Fruit fly (Drosophila melanogaster) whole organism, pupa: ENCODE data around the gene Ir92a.

Source experiments
- CG10348 ChIP-seq: fragments of 200-800 bp; sonication (Bioruptor generic); IDR thresholded peaks from 2 replicates; pipeline ENCODE4 v1.3.6; 2022; ENCODE audit warnings: missing biosample characterization, missing genetic modification characterization
- CG13204 ChIP-seq: fragments of 200-800 bp; sonication (Bioruptor generic); optimal IDR thresholded peaks from 2 replicates; lab custom pipeline; 2018; ENCODE audit warnings: missing biosample characterization, mild to moderate bottlenecking, missing genetic modification characterization, moderate library complexity
- CG14655 ChIP-seq: fragments of 200-800 bp; sonication (Bioruptor generic); optimal IDR thresholded peaks from 3 replicates; lab custom pipeline; 2017; ENCODE audit warnings: mild to moderate bottlenecking, missing biosample characterization, missing genetic modification reagents, missing genetic modification characterization
- CG15710 ChIP-seq: fragments of 200-800 bp; sonication (Bioruptor generic); optimal IDR thresholded peaks from 2 replicates; lab custom pipeline; 2018; ENCODE audit warnings: missing biosample characterization, mild to moderate bottlenecking, missing genetic modification characterization, moderate library complexity
- CG17806 ChIP-seq: fragments of 200-800 bp; sonication (Bioruptor generic); optimal IDR thresholded peaks from 2 replicates; lab custom pipeline; 2018; ENCODE audit warnings: missing biosample characterization, mild to moderate bottlenecking, missing genetic modification characterization, moderate library complexity
- CG32121 ChIP-seq: fragments of 200-800 bp; sonication (Bioruptor generic); IDR thresholded peaks from 2 replicates; pipeline ENCODE4 v1.3.6; 2022; ENCODE audit warnings: missing biosample characterization, missing genetic modification characterization
- CG34367 ChIP-seq: fragments of 200-800 bp; sonication (Bioruptor generic); optimal IDR thresholded peaks from 2 replicates; lab custom pipeline; 2018; ENCODE audit warnings: missing biosample characterization, mild to moderate bottlenecking, missing genetic modification characterization
- CG8159 ChIP-seq: fragments of 200-800 bp; sonication (Bioruptor generic); optimal IDR thresholded peaks from 3 replicates; lab custom pipeline; 2018; ENCODE audit warnings: missing biosample characterization, mild to moderate bottlenecking, missing genetic modification characterization, moderate library complexity
- CG8301 ChIP-seq: fragments of 200-800 bp; sonication (Bioruptor generic); optimal IDR thresholded peaks from 2 replicates; lab custom pipeline; 2018; ENCODE audit warnings: missing biosample characterization, mild to moderate bottlenecking, missing genetic modification characterization
- CG9948 ChIP-seq: fragments of 200-800 bp; sonication (Bioruptor generic); optimal IDR thresholded peaks from 2 replicates; lab custom pipeline; 2018; ENCODE audit warnings: missing biosample characterization, mild to moderate bottlenecking, missing genetic modification characterization, moderate library complexity
- D1 ChIP-seq: fragments of 200-800 bp; sonication (Bioruptor generic); optimal IDR thresholded peaks from 2 replicates; lab custom pipeline; 2018; ENCODE audit warnings: missing biosample characterization, mild to moderate bottlenecking, missing genetic modification characterization, moderate library complexity
- EcR ChIP-seq: fragments of 200-800 bp; sonication (Bioruptor generic); optimal IDR thresholded peaks from 3 replicates; lab custom pipeline; 2019; ENCODE audit warnings: missing biosample characterization, missing genetic modification characterization, mild to moderate bottlenecking, moderate library complexity, missing genetic modification reagents
- Ets98B ChIP-seq: fragments of 200-800 bp; sonication (Bioruptor generic); IDR thresholded peaks from 2 replicates; pipeline ENCODE4 v1.3.6; 2022; ENCODE audit warnings: missing biosample characterization, missing genetic modification characterization
- Pif1A ChIP-seq: fragments of 200-800 bp; sonication (Bioruptor generic); optimal IDR thresholded peaks from 3 replicates; lab custom pipeline; 2016; ENCODE audit warnings: missing biosample characterization, missing genetic modification characterization
- Pif1B ChIP-seq: fragments of 200-800 bp; sonication (Bioruptor generic); optimal IDR thresholded peaks from 3 replicates; lab custom pipeline; 2016; ENCODE audit warnings: missing biosample characterization, missing genetic modification characterization
- Snoo ChIP-seq: fragments of 200-800 bp; sonication (Bioruptor generic); optimal IDR thresholded peaks from 3 replicates; lab custom pipeline; 2017; ENCODE audit warnings: missing biosample characterization, mild to moderate bottlenecking, missing genetic modification characterization, inconsistent platforms
- fd96Ca ChIP-seq: fragments of 200-800 bp; sonication (Bioruptor generic); IDR thresholded peaks from 3 replicates; pipeline ENCODE4 v1.3.6; 2022; ENCODE audit warnings: missing biosample characterization, missing genetic modification characterization
- gl ChIP-seq: fragments of 200-800 bp; sonication (Bioruptor generic); optimal IDR thresholded peaks from 2 replicates; lab custom pipeline; 2018; ENCODE audit warnings: missing biosample characterization, mild to moderate bottlenecking, missing genetic modification characterization
- rn ChIP-seq: fragments of 200-800 bp; sonication (Bioruptor generic); IDR thresholded peaks from 2 replicates; pipeline ENCODE4 v1.3.6; 2022; ENCODE audit warnings: missing biosample characterization, missing genetic modification characterization

The Ir92a gene

dm6 chr3R:20346903-20347302 lies 8.1 kb downstream of the Ir92a start:
- TF ChIP-seq rn (no peak), CG32121 (GFP tag; lab: Robert Waterston, UW) (no peak), CG9948 (no peak), CG8301 (tag; lab: Kevin White, UChicago) (no peak), CG17806 (tag; lab: Kevin White, UChicago) (no peak), CG8159 (no peak), Pif1A (GFP tag; lab: Kevin White, UChicago) (no peak)

dm6 chr3R:20350278-20350677 lies 11.5 kb downstream of the Ir92a start:
- TF ChIP-seq Pif1A (GFP tag; lab: Kevin White, UChicago) = no peak
- no peak for TF ChIP-seq CG14655 (GFP tag; lab: Kevin White, UChicago)
- no peak for TF ChIP-seq CG34367 (tag; lab: Kevin White, UChicago)
- no peak for TF ChIP-seq fd96Ca (GFP tag; lab: Robert Waterston, UW)
- no peak for TF ChIP-seq CG8159
- no peak for TF ChIP-seq CG13204 (GFP tag; lab: Kevin White, UChicago)
- TF ChIP-seq Snoo (tag; lab: Kevin White, UChicago) = no peak
- TF ChIP-seq CG32121 (GFP tag; lab: Robert Waterston, UW) = no peak
- no peak for TF ChIP-seq gl
- TF ChIP-seq CG8301 (tag; lab: Kevin White, UChicago) = no peak
- TF ChIP-seq EcR (GFP tag; lab: Kevin White, UChicago) = no peak

DNA sequence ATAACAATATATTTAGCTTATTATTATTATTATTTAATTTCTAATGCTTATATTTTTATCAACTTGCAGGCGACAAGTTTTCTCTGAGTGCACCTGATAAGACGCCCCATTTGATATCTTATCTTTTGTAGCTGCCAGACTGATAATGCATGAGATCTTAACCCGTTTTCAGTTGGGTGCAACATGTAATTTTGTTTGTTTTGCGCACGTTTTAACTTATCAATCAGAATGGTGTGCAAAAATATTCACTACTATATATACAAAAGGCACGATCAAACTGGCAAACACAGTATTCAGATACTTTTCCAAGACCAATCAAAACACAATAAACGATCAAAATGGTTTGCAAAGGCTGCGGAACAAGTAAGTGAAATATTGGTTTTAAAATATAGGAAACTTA lies 21.2 kb downstream of the Ir92a start, which contains the start of gene MtnC:
MtnC (plus strand) TSS at position 301 of the 400 bp plus-strand sequence.
- TF ChIP-seq Pif1A (GFP tag; lab: Kevin White, UChicago) (no peak), Pif1B (no peak), CG34367 (tag; lab: Kevin White, UChicago) (no peak), CG17806 (tag; lab: Kevin White, UChicago) (no peak), CG32121 (GFP tag; lab: Robert Waterston, UW) (no peak), CG10348 (GFP tag; lab: Robert Waterston, UW) (no peak), CG13204 (GFP tag; lab: Kevin White, UChicago) (no peak), gl (no peak), Ets98B (GFP tag; lab: Robert Waterston, UW) (no peak), CG8301 (tag; lab: Kevin White, UChicago) (no peak), D1 (tag; lab: Kevin White, UChicago) (no peak), rn (no peak), CG15710 (tag; lab: Kevin White, UChicago) (no peak)
